Worm (Caenorhabditis elegans) whole organism, L4 larva: ENCODE measurements around the gene Y38H6A.5.

Experiments used
- daf-12 ChIP-seq: fragments of 150-350 bp; optimal IDR thresholded peaks from 2 replicates; lab custom pipeline; 2014; ENCODE audit warnings: missing biosample characterization, missing genetic modification reagents, missing genetic modification characterization
- daf-8 ChIP-seq: fragments of 200-800 bp; sonication (Bioruptor generic); IDR thresholded peaks from 2 replicates; pipeline ENCODE4 v1.3.6; 2022; ENCODE audit warnings: missing genetic modification characterization, missing compliant biosample characterization
- nhr-6 ChIP-seq: fragments of 150-350 bp; optimal IDR thresholded peaks from 2 replicates; lab custom pipeline; 2014; ENCODE audit warnings: missing biosample characterization, missing genetic modification characterization
- nhr-76 ChIP-seq: fragments of 150-350 bp; optimal IDR thresholded peaks from 2 replicates; lab custom pipeline; 2014; ENCODE audit warnings: missing biosample characterization, missing genetic modification characterization
- nhr-77 ChIP-seq: fragments of 150-350 bp; optimal IDR thresholded peaks from 2 replicates; lab custom pipeline; 2014; ENCODE audit warnings: missing biosample characterization, missing genetic modification characterization
- pha-4 ChIP-seq, 2 experiments: fragments of 150-350 bp in 1 of 2; fragments of 200-800 bp in 1 of 2; sonication (Bioruptor generic) in 1 of 2; IDR thresholded peaks in 1 of 2; optimal IDR thresholded peaks in 1 of 2; 2 replicates each; pipeline versions ENCODE4 v1.3.6 to Lab custom; 2014 to 2022; ENCODE audit warnings: missing genetic modification characterization in 2 of 2, missing genetic modification reagents in 2 of 2, missing biosample characterization in 1 of 2, missing compliant biosample characterization in 1 of 2
- unc-130 ChIP-seq: sonication (generic microtip); optimal IDR thresholded peaks from 2 replicates; lab custom pipeline; 2016; ENCODE audit warnings: missing genetic modification reagents, missing genetic modification characterization, missing compliant biosample characterization
- zag-1 ChIP-seq: fragments of 150-350 bp; optimal IDR thresholded peaks from 2 replicates; lab custom pipeline; 2014; ENCODE audit warnings: missing biosample characterization, missing genetic modification characterization
- ztf-11 ChIP-seq: fragments of 150-350 bp; optimal IDR thresholded peaks from 2 replicates; lab custom pipeline; 2014; ENCODE audit warnings: missing biosample characterization, missing genetic modification characterization

ce11 chrV:20317442-20317841 lies 17.7 kb downstream of the Y38H6A.5 start, which contains the start of gene Y113G7C.1:
- TF ChIP-seq daf-12 (tag; lab: Kevin White, UChicago) (no peak), nhr-6 (tag; lab: Kevin White, UChicago) (no peak), daf-8 (GFP tag; lab: Robert Waterston, UW) (no peak), ztf-11 (tag; lab: Kevin White, UChicago) (no peak), unc-130 (GFP tag; lab: Kevin White, UChicago) (no peak), nhr-77 (tag; lab: Kevin White, UChicago) (no peak), pha-4 (GFP tag; IDR thresholded peaks at IDR 0.05; lab: Robert Waterston, UW) (no peak), pha-4 (tag; optimal IDR thresholded peaks at IDR 0.05; lab: Kevin White, UChicago) (no peak), zag-1 (tag; lab: Kevin White, UChicago) (no peak), nhr-76 (tag; lab: Kevin White, UChicago) (no peak)
